Worm (Caenorhabditis elegans) whole organism, midembryonic: ENCODE measurements around the gene nhr-35.

Experiments
- T22C8.4 ChIP-seq: fragments of 200-800 bp; sonication (Bioruptor generic); IDR thresholded peaks from 2 replicates; pipeline ENCODE4 v1.3.6; 2022; ENCODE audit warnings: missing genetic modification characterization, missing compliant biosample characterization
- cog-1 ChIP-seq: sonication (generic microtip); optimal IDR thresholded peaks from 2 replicates; lab custom pipeline; 2016; ENCODE audit warnings: missing genetic modification characterization, missing compliant biosample characterization
- flt-1 ChIP-seq: fragments of 200-800 bp; sonication (Bioruptor generic); IDR thresholded peaks from 2 replicates; pipeline ENCODE4 v1.3.6; 2022; ENCODE audit warnings: missing genetic modification characterization, missing compliant biosample characterization
- klf-2 ChIP-seq: fragments of 200-800 bp; sonication (Bioruptor generic); conservative IDR thresholded peaks from 2 replicates; pipeline ENCODE4 v1.3.6; 2022; ENCODE audit warnings: missing genetic modification reagents, missing genetic modification characterization, missing compliant biosample characterization
- med-1 ChIP-seq: sonication (generic microtip); optimal IDR thresholded peaks from 2 replicates; lab custom pipeline; 2017; ENCODE audit warnings: missing genetic modification characterization, mild to moderate bottlenecking, missing compliant biosample characterization, antibody characterized with exemption, missing genetic modification reagents; ENCODE audit not compliant: insufficient read depth
- ref-1 ChIP-seq: fragments of 200-800 bp; sonication (Bioruptor generic); conservative IDR thresholded peaks from 2 replicates; pipeline ENCODE4 v1.3.6; 2022; ENCODE audit warnings: missing genetic modification reagents, missing genetic modification characterization, missing compliant biosample characterization
- tab-1 ChIP-seq: fragments of 200-800 bp; sonication (Bioruptor generic); IDR thresholded peaks from 2 replicates; pipeline ENCODE4 v1.3.6; 2022; ENCODE audit warnings: missing genetic modification characterization, missing compliant biosample characterization
- ztf-23 ChIP-seq: fragments of 200-800 bp; sonication (Bioruptor generic); IDR thresholded peaks from 2 replicates; pipeline ENCODE4 v1.3.6; 2022; ENCODE audit warnings: missing genetic modification reagents, missing genetic modification characterization, missing compliant biosample characterization
- ztf-29 ChIP-seq: fragments of 200-800 bp; sonication (Bioruptor generic); IDR thresholded peaks from 2 replicates; pipeline ENCODE4 v1.3.6; 2022; ENCODE audit warnings: missing genetic modification reagents, missing genetic modification characterization, missing compliant biosample characterization

Gene nhr-35

ce11 chrX:4532160-4532741 is at the start of gene nhr-35:
Gene nhr-35 (plus strand): TSS chrX:4532691.
- no peak for TF ChIP-seq ref-1 (GFP tag; lab: Robert Waterston, UW)
- TF ChIP-seq med-1 (GFP tag; lab: Kevin White, UChicago) = no peak
- no peak for TF ChIP-seq T22C8.4 (GFP tag; lab: Robert Waterston, UW)
- no peak for TF ChIP-seq ztf-23 (GFP tag; lab: Robert Waterston, UW)
- TF ChIP-seq flt-1 (GFP tag; lab: Robert Waterston, UW) = no peak
- no peak for TF ChIP-seq klf-2
- TF ChIP-seq ztf-29 (GFP tag; lab: Robert Waterston, UW) = no peak
- no peak for TF ChIP-seq tab-1 (GFP tag; lab: Robert Waterston, UW)
- no peak for TF ChIP-seq cog-1 (tag; lab: Kevin White, UChicago)

DNA sequence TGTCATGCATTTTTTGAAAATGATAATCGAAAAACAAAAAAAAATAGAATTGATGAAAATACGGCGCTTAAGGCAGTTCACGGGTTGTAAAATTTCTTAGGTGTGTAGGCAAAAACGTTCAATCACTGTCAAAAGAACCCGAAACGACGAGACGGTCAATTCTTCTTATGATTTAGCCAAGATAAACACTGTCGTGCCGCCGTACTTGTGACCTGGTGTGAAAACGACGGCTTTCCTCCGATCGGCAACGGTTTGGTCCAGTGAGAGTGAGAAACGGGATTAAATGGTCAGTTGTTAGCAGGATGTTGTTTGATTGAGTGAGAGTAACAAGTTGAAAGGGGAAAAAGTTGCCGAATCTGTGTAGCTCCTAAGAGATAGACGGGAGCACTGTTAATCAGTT is 48.4 kb upstream of the nhr-35 start:
- TF ChIP-seq ref-1 (GFP tag; lab: Robert Waterston, UW) (no peak), med-1 (GFP tag; lab: Kevin White, UChicago) (no peak), flt-1 (GFP tag; lab: Robert Waterston, UW) (no peak), ztf-29 (GFP tag; lab: Robert Waterston, UW) (no peak), ztf-23 (GFP tag; lab: Robert Waterston, UW) (no peak)

DNA sequence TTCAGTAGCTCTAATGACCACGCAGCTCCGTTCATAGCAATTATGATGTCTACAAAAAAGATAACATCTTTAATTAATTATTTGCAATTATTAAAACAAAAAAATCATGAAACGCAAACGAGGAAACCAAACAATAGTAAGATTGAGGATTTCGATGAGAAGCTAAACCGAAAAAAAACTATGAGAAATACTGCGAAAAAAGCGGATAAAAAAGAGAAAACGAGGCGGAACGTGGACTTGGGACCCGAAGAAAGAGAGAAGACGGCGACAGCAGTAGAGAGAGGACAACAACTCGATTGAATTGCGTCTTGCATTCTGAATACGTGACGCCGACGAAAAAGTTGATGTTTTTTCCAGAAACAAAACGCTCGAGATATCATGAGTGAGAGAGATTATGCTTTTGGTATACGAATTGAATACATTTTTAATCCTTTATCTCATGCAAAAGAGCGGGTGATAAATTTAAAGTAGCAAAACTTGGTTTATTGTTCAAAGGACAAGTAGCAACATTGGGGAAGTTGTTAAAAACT is 43.6 kb upstream of the nhr-35 start, which contains the start of gene ncr-1:
Gene ncr-1, minus strand, starts transcription at position 51 of the 530 bp plus-strand sequence.
- no peak for TF ChIP-seq flt-1 (GFP tag; lab: Robert Waterston, UW)
- no peak for TF ChIP-seq tab-1 (GFP tag; lab: Robert Waterston, UW)
- no peak for TF ChIP-seq med-1 (GFP tag; lab: Kevin White, UChicago)

DNA sequence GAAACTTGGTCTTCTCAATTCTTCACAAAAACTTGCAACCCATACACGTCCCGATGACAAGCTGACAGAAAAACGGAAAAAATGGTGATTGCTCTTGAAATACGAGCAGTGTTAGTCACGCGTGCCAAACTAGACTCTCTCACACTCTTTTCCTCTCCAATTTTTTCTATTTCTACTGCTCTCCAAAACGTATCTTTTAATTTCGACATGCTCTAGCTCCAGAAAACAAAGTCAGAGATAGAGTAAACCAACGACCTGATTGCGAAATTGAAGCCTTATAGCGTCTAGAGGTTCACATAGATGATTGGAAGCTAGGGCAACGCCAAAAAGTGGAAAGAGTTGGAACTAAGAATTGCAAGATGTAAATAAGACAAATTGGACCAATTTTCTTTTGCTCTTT is 42.1 kb upstream of the nhr-35 start:
- no peak for TF ChIP-seq ztf-23 (GFP tag; lab: Robert Waterston, UW)
- TF ChIP-seq tab-1 (GFP tag; lab: Robert Waterston, UW) = no peak
- TF ChIP-seq klf-2 = no peak
- no peak for TF ChIP-seq T22C8.4 (GFP tag; lab: Robert Waterston, UW)
- TF ChIP-seq ztf-29 (GFP tag; lab: Robert Waterston, UW) = no peak
- TF ChIP-seq cog-1 (tag; lab: Kevin White, UChicago) = no peak
- no peak for TF ChIP-seq ref-1 (GFP tag; lab: Robert Waterston, UW)

ce11 chrX:4492199-4492598 is 40.3 kb upstream of the nhr-35 start, which contains the start of gene F46H6.5:
Gene F46H6.5 (minus strand): TSS chrX:4492208.
- TF ChIP-seq ztf-29 (GFP tag; lab: Robert Waterston, UW) = no peak
- TF ChIP-seq ref-1 (GFP tag; lab: Robert Waterston, UW) = no peak
- TF ChIP-seq flt-1 (GFP tag; lab: Robert Waterston, UW) = no peak
- TF ChIP-seq klf-2 = no peak
- no peak for TF ChIP-seq med-1 (GFP tag; lab: Kevin White, UChicago)
- TF ChIP-seq T22C8.4 (GFP tag; lab: Robert Waterston, UW) = no peak
- TF ChIP-seq ztf-23 (GFP tag; lab: Robert Waterston, UW) = no peak
- TF ChIP-seq tab-1 (GFP tag; lab: Robert Waterston, UW) = no peak
- no peak for TF ChIP-seq cog-1 (tag; lab: Kevin White, UChicago)

ce11 chrX:4493439-4494006 is 39.0 kb upstream of the nhr-35 start:
- no peak for TF ChIP-seq T22C8.4 (GFP tag; lab: Robert Waterston, UW)
- TF ChIP-seq tab-1 (GFP tag; lab: Robert Waterston, UW) = no peak
- TF ChIP-seq med-1 (GFP tag; lab: Kevin White, UChicago) = no peak
- no peak for TF ChIP-seq ref-1 (GFP tag; lab: Robert Waterston, UW)
- TF ChIP-seq ztf-23 (GFP tag; lab: Robert Waterston, UW) = no peak
- no peak for TF ChIP-seq ztf-29 (GFP tag; lab: Robert Waterston, UW)
- TF ChIP-seq klf-2 = no peak
- no peak for TF ChIP-seq cog-1 (tag; lab: Kevin White, UChicago)
- no peak for TF ChIP-seq flt-1 (GFP tag; lab: Robert Waterston, UW)

DNA sequence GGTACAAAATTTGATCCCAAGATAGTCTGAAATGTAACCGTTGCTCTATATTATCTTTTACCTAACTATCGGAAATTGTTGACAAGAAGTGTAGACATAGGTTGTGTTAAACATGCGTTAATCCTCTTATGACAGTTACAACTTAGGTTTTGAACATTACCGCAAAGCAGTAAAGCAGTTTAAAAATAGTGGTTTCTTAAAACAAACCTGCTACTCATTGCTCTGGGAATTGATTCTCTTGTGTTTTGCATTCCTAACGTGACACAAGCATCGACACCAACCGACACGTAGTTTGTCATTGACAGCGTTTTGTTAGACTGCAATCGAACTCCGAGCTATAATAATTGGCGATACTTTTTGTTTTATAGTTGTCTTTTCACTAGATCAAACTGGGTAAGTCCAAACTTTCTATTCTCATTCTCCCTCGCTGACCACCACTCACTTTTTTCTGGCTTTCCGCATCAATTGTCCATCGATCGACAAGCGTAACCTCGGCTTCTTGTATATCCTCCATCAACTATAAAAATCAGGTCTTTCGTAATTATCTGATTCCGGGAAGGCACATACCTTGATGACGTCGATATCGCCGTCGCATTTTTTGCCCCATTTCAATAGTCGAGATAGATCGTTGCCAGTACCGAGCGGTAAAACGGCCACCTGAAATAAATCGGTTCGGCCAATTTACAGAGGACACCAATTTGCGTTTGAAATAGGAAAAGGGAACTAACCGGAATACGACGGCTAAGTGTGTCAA is 36.5 kb upstream of the nhr-35 start:
- TF ChIP-seq T22C8.4 (GFP tag; lab: Robert Waterston, UW) (no peak), ztf-23 (GFP tag; lab: Robert Waterston, UW) (no peak), cog-1 (tag; lab: Kevin White, UChicago) (no peak), tab-1 (GFP tag; lab: Robert Waterston, UW) (no peak), ztf-29 (GFP tag; lab: Robert Waterston, UW) (no peak), med-1 (GFP tag; lab: Kevin White, UChicago) (no peak)

DNA sequence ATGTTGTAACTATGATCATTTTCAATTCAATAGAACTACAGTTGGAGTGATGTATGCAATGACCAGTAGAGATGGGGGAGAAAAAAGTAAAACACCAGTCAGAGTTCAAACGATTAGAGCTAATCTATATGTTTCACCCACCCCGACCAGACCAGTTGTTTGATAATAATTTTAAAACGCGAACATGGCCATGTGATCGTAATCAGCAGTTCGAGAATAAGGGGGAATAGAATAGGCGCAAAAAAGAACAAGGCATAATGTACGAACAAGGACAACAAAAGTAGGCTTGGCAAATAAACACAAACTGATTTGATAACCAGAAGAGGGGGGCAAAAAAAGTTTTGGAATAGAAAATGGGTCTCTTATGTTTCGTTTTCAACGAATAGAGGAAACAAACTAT is 34.4 kb upstream of the nhr-35 start:
- TF ChIP-seq T22C8.4 (GFP tag; lab: Robert Waterston, UW) (no peak), flt-1 (GFP tag; lab: Robert Waterston, UW) (no peak), tab-1 (GFP tag; lab: Robert Waterston, UW) (no peak), ztf-29 (GFP tag; lab: Robert Waterston, UW) (no peak), ref-1 (GFP tag; lab: Robert Waterston, UW) (no peak), cog-1 (tag; lab: Kevin White, UChicago) (no peak), med-1 (GFP tag; lab: Kevin White, UChicago) (no peak)

DNA sequence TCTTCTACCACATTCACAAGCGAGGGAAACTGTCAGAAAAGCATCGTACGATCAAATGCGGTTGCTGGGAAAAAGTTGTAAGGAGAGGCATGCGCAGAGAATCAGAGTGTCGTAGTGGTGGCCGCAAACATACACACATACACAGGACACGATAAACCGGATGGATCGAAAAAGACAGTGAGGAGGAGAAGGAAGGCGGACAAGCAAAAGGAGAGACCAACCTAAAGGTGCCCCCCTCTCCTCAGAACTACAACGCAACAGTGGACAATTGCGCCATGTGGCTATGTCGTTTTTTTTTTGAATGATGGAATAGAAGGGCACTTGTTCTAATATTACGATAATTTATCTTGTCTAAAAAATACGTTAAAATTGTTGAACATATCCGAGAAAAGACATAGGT is 34.0 kb upstream of the nhr-35 start:
- TF ChIP-seq tab-1 (GFP tag; lab: Robert Waterston, UW) (no peak), med-1 (GFP tag; lab: Kevin White, UChicago) (no peak), ref-1 (GFP tag; lab: Robert Waterston, UW) (no peak), cog-1 (tag; lab: Kevin White, UChicago) (no peak), flt-1 (GFP tag; lab: Robert Waterston, UW) (no peak), klf-2 (no peak), T22C8.4 (GFP tag; lab: Robert Waterston, UW) (no peak)
